Fruit fly (Drosophila melanogaster) whole organism, embryonic: Measurements from ENCODE around the gene CG16852.

ENCODE experiments used
- Adf1 ChIP-seq: fragments of 200-800 bp; sonication (Bioruptor generic); IDR thresholded peaks from 2 replicates; pipeline ENCODE4 v1.3.6; 2022; ENCODE audit warnings: missing biosample characterization, missing genetic modification characterization
- Asciz ChIP-seq: fragments of 200-800 bp; sonication (Bioruptor generic); optimal IDR thresholded peaks from 2 replicates; lab custom pipeline; 2017; ENCODE audit warnings: missing biosample characterization, mild to moderate bottlenecking, missing genetic modification characterization, missing genetic modification reagents
- Blimp-1 ChIP-seq: fragments of 200-800 bp; sonication (Bioruptor generic); optimal IDR thresholded peaks from 3 replicates; lab custom pipeline; 2018; ENCODE audit warnings: missing biosample characterization, missing genetic modification characterization, mild to moderate bottlenecking, moderate library complexity, missing genetic modification reagents
- CG10462 ChIP-seq: fragments of 200-800 bp; sonication (Bioruptor generic); optimal IDR thresholded peaks from 2 replicates; lab custom pipeline; 2016; ENCODE audit warnings: missing biosample characterization, missing genetic modification characterization
- CG10543 ChIP-seq: fragments of 200-800 bp; sonication (Bioruptor generic); optimal IDR thresholded peaks from 3 replicates; lab custom pipeline; 2017; ENCODE audit warnings: missing biosample characterization, mild to moderate bottlenecking, missing genetic modification characterization, moderate library complexity
- CG11085 ChIP-seq: fragments of 200-800 bp; sonication (Bioruptor generic); IDR thresholded peaks from 2 replicates; pipeline ENCODE4 v1.3.6; 2022; ENCODE audit warnings: missing biosample characterization, missing genetic modification characterization
- CG12155 ChIP-seq: fragments of 200-800 bp; sonication (Bioruptor generic); optimal IDR thresholded peaks from 3 replicates; lab custom pipeline; 2016; ENCODE audit warnings: missing biosample characterization, missing genetic modification characterization
- CG13894 ChIP-seq: fragments of 200-800 bp; sonication (Bioruptor generic); optimal IDR thresholded peaks from 3 replicates; lab custom pipeline; 2018; ENCODE audit warnings: missing biosample characterization, mild to moderate bottlenecking, missing genetic modification characterization, moderate library complexity
- CG14441 ChIP-seq: fragments of 200-800 bp; sonication (Bioruptor generic); IDR thresholded peaks from 2 replicates; pipeline ENCODE4 v1.3.6; 2022; ENCODE audit warnings: missing biosample characterization, missing genetic modification characterization
- CG1602 ChIP-seq: fragments of 200-800 bp; sonication (Bioruptor generic); optimal IDR thresholded peaks from 3 replicates; lab custom pipeline; 2016; ENCODE audit warnings: missing biosample characterization, missing genetic modification characterization
- CG18476 ChIP-seq: fragments of 200-800 bp; sonication (Bioruptor generic); optimal IDR thresholded peaks from 2 replicates; lab custom pipeline; 2016; ENCODE audit warnings: missing biosample characterization, mild to moderate bottlenecking, missing genetic modification characterization
- CG18764 ChIP-seq: fragments of 200-800 bp; sonication (Bioruptor generic); optimal IDR thresholded peaks from 3 replicates; lab custom pipeline; 2016; ENCODE audit warnings: missing biosample characterization, missing genetic modification characterization
- CG2129 ChIP-seq: fragments of 200-800 bp; sonication (Bioruptor generic); IDR thresholded peaks from 2 replicates; pipeline ENCODE4 v1.3.6; 2022; ENCODE audit warnings: missing biosample characterization, missing genetic modification characterization; ENCODE audit not compliant: partially characterized antibody
- CG2199 ChIP-seq: fragments of 200-800 bp; sonication (Bioruptor generic); IDR thresholded peaks from 3 replicates; pipeline ENCODE4 v1.3.6; 2022; ENCODE audit warnings: missing biosample characterization, missing genetic modification characterization
- CG2678 ChIP-seq: fragments of 200-800 bp; sonication (Bioruptor generic); optimal IDR thresholded peaks from 3 replicates; lab custom pipeline; 2019; ENCODE audit warnings: missing biosample characterization, mild to moderate bottlenecking, missing genetic modification characterization, moderate library complexity
- CG4282 ChIP-seq: fragments of 200-800 bp; sonication (Bioruptor generic); optimal IDR thresholded peaks from 2 replicates; lab custom pipeline; 2016; ENCODE audit warnings: missing biosample characterization, missing genetic modification characterization
- CG4328 ChIP-seq: fragments of 200-800 bp; sonication (Bioruptor generic); optimal IDR thresholded peaks from 3 replicates; lab custom pipeline; 2017; ENCODE audit warnings: missing biosample characterization, missing genetic modification reagents, missing genetic modification characterization
- CG8944 ChIP-seq: fragments of 200-800 bp; sonication (Bioruptor generic); optimal IDR thresholded peaks from 3 replicates; lab custom pipeline; 2016; ENCODE audit warnings: missing biosample characterization, missing genetic modification characterization
- CG9817 ChIP-seq: fragments of 200-800 bp; sonication (Bioruptor generic); optimal IDR thresholded peaks from 2 replicates; lab custom pipeline; 2018; ENCODE audit warnings: missing biosample characterization, mild to moderate bottlenecking, missing genetic modification characterization, moderate library complexity
- ERR ChIP-seq: fragments of 200-800 bp; sonication (Bioruptor generic); optimal IDR thresholded peaks from 2 replicates; lab custom pipeline; 2016; ENCODE audit warnings: missing biosample characterization, missing genetic modification characterization
- HmgD ChIP-seq: fragments of 200-800 bp; sonication (Bioruptor generic); optimal IDR thresholded peaks from 3 replicates; lab custom pipeline; 2016; ENCODE audit warnings: missing biosample characterization, missing genetic modification characterization
- Hmr ChIP-seq: fragments of 200-800 bp; sonication (Bioruptor generic); optimal IDR thresholded peaks from 3 replicates; lab custom pipeline; 2017; ENCODE audit warnings: mild to moderate bottlenecking, missing biosample characterization, missing genetic modification reagents, missing genetic modification characterization
- Hr51 ChIP-seq, 2 experiments: fragments of 200-800 bp; sonication (Bioruptor generic); optimal IDR thresholded peaks; 2 replicates in 1 of 2; 3 replicates in 1 of 2; lab custom pipeline; 2016 to 2018; ENCODE audit warnings: missing biosample characterization in 2 of 2, missing genetic modification characterization in 2 of 2, mild to moderate bottlenecking in 1 of 2, moderate library complexity in 1 of 2
- Lim3 ChIP-seq: fragments of 200-800 bp; sonication (Bioruptor generic); IDR thresholded peaks from 2 replicates; pipeline ENCODE4 v1.3.6; 2022; ENCODE audit warnings: missing biosample characterization, missing genetic modification characterization
- MESR4 ChIP-seq: fragments of 200-800 bp; sonication (Bioruptor generic); optimal IDR thresholded peaks from 2 replicates; lab custom pipeline; 2018; ENCODE audit warnings: missing biosample characterization, mild to moderate bottlenecking, missing genetic modification characterization, moderate library complexity
- Mad ChIP-seq: fragments of 200-800 bp; sonication (Bioruptor generic); optimal IDR thresholded peaks from 2 replicates; lab custom pipeline; 2016; ENCODE audit warnings: missing biosample characterization, missing genetic modification characterization
- Myb ChIP-seq: fragments of 200-800 bp; sonication (Bioruptor generic); optimal IDR thresholded peaks from 2 replicates; lab custom pipeline; 2016; ENCODE audit warnings: missing biosample characterization, missing genetic modification characterization
- NFAT ChIP-seq: fragments of 200-800 bp; sonication (Bioruptor generic); IDR thresholded peaks from 2 replicates; pipeline ENCODE4 v1.3.6; 2022; ENCODE audit warnings: missing biosample characterization, missing genetic modification characterization
- Neu2 ChIP-seq: fragments of 200-800 bp; sonication (Bioruptor generic); optimal IDR thresholded peaks from 3 replicates; lab custom pipeline; 2016; ENCODE audit warnings: missing biosample characterization, missing genetic modification characterization, borderline replicate concordance
- Optix ChIP-seq: fragments of 200-800 bp; sonication (Bioruptor generic); IDR thresholded peaks from 3 replicates; pipeline ENCODE4 v1.3.6; 2022; ENCODE audit warnings: missing biosample characterization, missing genetic modification characterization
- Ptx1 ChIP-seq: fragments of 200-800 bp; sonication (Bioruptor generic); IDR thresholded peaks from 2 replicates; pipeline ENCODE4 v1.3.6; 2022; ENCODE audit warnings: missing biosample characterization, missing genetic modification characterization
- YL-1 ChIP-seq: fragments of 200-800 bp; sonication (Bioruptor generic); optimal IDR thresholded peaks from 3 replicates; lab custom pipeline; 2017; ENCODE audit warnings: missing biosample characterization, mild to moderate bottlenecking, missing genetic modification characterization
- bowl ChIP-seq: fragments of 200-800 bp; sonication (Bioruptor generic); IDR thresholded peaks from 2 replicates; pipeline ENCODE4 v1.3.6; 2022; ENCODE audit warnings: missing biosample characterization, missing genetic modification characterization
- cas ChIP-seq: fragments of 200-800 bp; sonication (Bioruptor generic); IDR thresholded peaks from 2 replicates; pipeline ENCODE4 v1.3.6; 2022; ENCODE audit warnings: missing biosample characterization, missing genetic modification characterization
- ci ChIP-seq: fragments of 200-800 bp; sonication (Bioruptor generic); IDR thresholded peaks from 3 replicates; pipeline ENCODE4 v1.3.6; 2022; ENCODE audit warnings: missing biosample characterization, missing genetic modification characterization
- dpn ChIP-seq, 2 experiments: fragments of 200-800 bp; sonication (Bioruptor generic); optimal IDR thresholded peaks; 3 replicates each; lab custom pipeline; 2016; ENCODE audit warnings: missing biosample characterization in 2 of 2, missing genetic modification characterization in 2 of 2
- fd3F ChIP-seq: fragments of 200-800 bp; sonication (Bioruptor generic); optimal IDR thresholded peaks from 2 replicates; lab custom pipeline; 2018; ENCODE audit warnings: missing biosample characterization, mild to moderate bottlenecking, missing genetic modification characterization, moderate library complexity
- ftz-f1 ChIP-seq: fragments of 200-800 bp; sonication (Bioruptor generic); optimal IDR thresholded peaks from 2 replicates; lab custom pipeline; 2016; ENCODE audit warnings: missing biosample characterization, missing genetic modification characterization
- kah ChIP-seq: fragments of 200-800 bp; sonication (Bioruptor generic); optimal IDR thresholded peaks from 2 replicates; lab custom pipeline; 2018; ENCODE audit warnings: missing biosample characterization, mild to moderate bottlenecking, missing genetic modification characterization
- lov ChIP-seq, 2 experiments: fragments of 200-800 bp in 1 of 2; fragments of >200 bp in 1 of 2; sonication (Bioruptor generic) in 1 of 2; IDR thresholded peaks in 1 of 2; optimal IDR thresholded peaks in 1 of 2; 2 replicates in 1 of 2; 3 replicates in 1 of 2; pipeline versions ENCODE4 v1.3.6 to Lab custom; 2017 to 2022; ENCODE audit warnings: missing biosample characterization in 1 of 2, missing genetic modification characterization in 1 of 2
- pum ChIP-seq: fragments of 200-800 bp; sonication (Bioruptor generic); optimal IDR thresholded peaks from 2 replicates; lab custom pipeline; 2016; ENCODE audit warnings: missing biosample characterization, missing genetic modification characterization
- scrt ChIP-seq: fragments of 200-800 bp; sonication (Bioruptor generic); optimal IDR thresholded peaks from 2 replicates; lab custom pipeline; 2018; ENCODE audit warnings: missing biosample characterization, mild to moderate bottlenecking, missing genetic modification characterization, moderate library complexity
- sd ChIP-seq: fragments of 200-800 bp; sonication (Bioruptor generic); optimal IDR thresholded peaks from 3 replicates; lab custom pipeline; 2018; ENCODE audit warnings: missing biosample characterization, mild to moderate bottlenecking, missing genetic modification characterization, moderate library complexity
- sr ChIP-seq: fragments of 200-800 bp; sonication (Bioruptor generic); IDR thresholded peaks from 3 replicates; pipeline ENCODE4 v1.3.6; 2022; ENCODE audit warnings: missing biosample characterization, missing genetic modification characterization
- tgo ChIP-seq: fragments of 200-800 bp; sonication (Bioruptor generic); IDR thresholded peaks from 3 replicates; pipeline ENCODE4 v1.3.6; 2022; ENCODE audit warnings: missing biosample characterization, missing genetic modification characterization
- tio ChIP-seq: fragments of 200-800 bp; sonication (Bioruptor generic); optimal IDR thresholded peaks from 2 replicates; lab custom pipeline; 2017; ENCODE audit warnings: missing biosample characterization, missing genetic modification characterization, inconsistent platforms
- tna ChIP-seq: fragments of 200-800 bp; sonication (Bioruptor generic); IDR thresholded peaks from 2 replicates; pipeline ENCODE4 v1.3.6; 2022; ENCODE audit warnings: missing biosample characterization, missing genetic modification characterization; ENCODE audit not compliant: partially characterized antibody
- toy ChIP-seq: fragments of 200-800 bp; sonication (Bioruptor generic); IDR thresholded peaks from 2 replicates; pipeline ENCODE4 v1.3.6; 2022; ENCODE audit warnings: missing biosample characterization, missing genetic modification characterization

Gene CG16852

DNA sequence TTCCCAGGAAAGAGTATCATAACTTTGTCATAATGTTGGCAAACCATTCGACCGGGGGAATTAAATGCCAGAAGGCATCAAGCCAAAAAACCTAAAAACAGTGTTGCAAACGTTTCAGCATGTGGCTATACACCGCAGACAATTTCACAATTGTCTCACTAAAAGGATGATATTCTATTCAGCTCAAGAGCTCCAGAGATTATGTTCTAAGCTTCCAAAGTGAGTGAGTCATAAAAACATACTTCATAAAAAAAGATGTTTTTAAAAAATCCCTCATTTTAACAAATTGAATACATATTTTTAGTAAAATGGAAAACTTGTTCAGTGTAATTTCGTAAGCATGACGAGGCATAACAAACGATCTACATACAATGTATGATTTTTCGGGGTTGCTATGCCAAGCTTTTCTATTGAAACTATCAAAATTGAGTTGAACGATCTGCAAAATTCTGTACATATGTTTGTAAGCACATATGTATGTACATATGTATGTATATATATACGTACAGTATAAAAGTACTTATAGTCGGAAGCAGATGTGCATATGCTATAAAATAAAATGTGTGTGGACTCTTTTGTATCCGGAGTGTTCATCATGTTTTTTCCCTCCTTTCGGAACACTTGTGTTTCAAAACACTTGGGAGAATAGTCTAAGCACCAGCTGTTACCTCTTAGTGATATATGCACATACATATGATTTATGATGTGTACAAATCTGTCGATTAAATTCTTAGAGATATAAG is 25.4 kb upstream of the CG16852 start (continued):
- TF ChIP-seq tgo (GFP tag; lab: Robert Waterston, UW) (peak; percentile 60; the same call in 2 of the 3 replicates), Mad (GFP tag; lab: Kevin White, UChicago) (peak; percentile 16), Myb (GFP tag; lab: Kevin White, UChicago) (peak; percentile 55), Hr51 (GFP tag; optimal IDR thresholded peaks at IDR 0.05; lab: Kevin White, UChicago) (peak; percentile 21 to 79), Ptx1 (GFP tag; lab: Robert Waterston, UW) (peak; percentile 75), CG10462 (no peak), CG13894 (tag; lab: Kevin White, UChicago) (no peak), scrt (GFP tag; lab: Kevin White, UChicago) (peak; percentile 51), Optix (GFP tag; lab: Robert Waterston, UW) (peak; percentile 48; the same call in 1 of the 3 replicates), ERR (peak; percentile 84), CG11085 (GFP tag; lab: Robert Waterston, UW) (peak; percentile 59), kah (peak; percentile 34), CG10543 (GFP tag; lab: Kevin White, UChicago) (no peak), CG2129 (no peak), lov (optimal IDR thresholded peaks at IDR 0.05; lab: Kevin White, UChicago) (no peak), lov (GFP tag; IDR thresholded peaks at IDR 0.05; lab: Robert Waterston, UW) (peak; percentile 38; the same call in 1 of the 3 replicates), CG18476 (GFP tag; lab: Kevin White, UChicago) (peak; percentile 76), NFAT (GFP tag; lab: Robert Waterston, UW) (peak; percentile 66), CG1602 (GFP tag; lab: Kevin White, UChicago) (peak; percentile 50), tio (peak; percentile 9), Lim3 (GFP tag; lab: Robert Waterston, UW) (no peak), Asciz (GFP tag; lab: Kevin White, UChicago) (peak; percentile 71), toy (peak; percentile 51), pum (GFP tag; lab: Kevin White, UChicago) (peak; percentile 54), Neu2 (no peak), sd (tag; lab: Kevin White, UChicago) (peak; percentile 8), sr (GFP tag; lab: Robert Waterston, UW) (peak; percentile 27; the same call in 1 of the 3 replicates), bowl (GFP tag; lab: Robert Waterston, UW) (peak; percentile 52; the same call in 1 of the 2 replicates), CG2199 (peak; percentile 46; the same call in 1 of the 3 replicates), fd3F (GFP tag; lab: Kevin White, UChicago) (peak; percentile 7), CG12155 (peak; percentile 68), CG8944 (GFP tag; lab: Kevin White, UChicago) (peak; percentile 51), CG14441 (GFP tag; lab: Robert Waterston, UW) (peak; percentile 88), YL-1 (no peak), CG4328 (no peak), dpn (GFP tag; optimal IDR thresholded peaks at IDR 0.05; lab: Kevin White, UChicago) (peak; percentile 60 to 86), Blimp-1 (GFP tag; lab: Kevin White, UChicago) (peak; percentile 79), ci (GFP tag; lab: Robert Waterston, UW) (peak; percentile 66; the same call in 2 of the 3 replicates), HmgD (GFP tag; lab: Kevin White, UChicago) (no peak), MESR4 (GFP tag; lab: Kevin White, UChicago) (no peak), cas (GFP tag; lab: Robert Waterston, UW) (0 out of 2 replicates have a peak, but pooled peaks have one; percentile 14), Hmr (peak; percentile 23), CG18764 (GFP tag; lab: Kevin White, UChicago) (peak; percentile 72), CG2678 (tag; lab: Kevin White, UChicago) (peak; percentile 82), Adf1 (GFP tag; lab: Robert Waterston, UW) (no peak), CG9817 (tag; lab: Kevin White, UChicago) (peak; percentile 25), tna (no peak), CG4282 (peak; percentile 23), ftz-f1 (GFP tag; lab: Kevin White, UChicago) (no peak)
